Worm (Caenorhabditis elegans) whole organism, L1 larva: ENCODE results near the gene Y97E10AR.4.
A peak's percentile ranks its signal among the peaks of the same experiment; 100 is the strongest.

Source experiments
- C16A3.4 ChIP-seq: fragments of 150-350 bp; optimal IDR thresholded peaks from 2 replicates; lab custom pipeline; 2014; ENCODE audit warnings: missing biosample characterization, missing genetic modification characterization
- F16B12.6 ChIP-seq: fragments of 150-350 bp; optimal IDR thresholded peaks from 2 replicates; lab custom pipeline; 2014; ENCODE audit warnings: missing biosample characterization, missing genetic modification characterization
- Y116A8C.19 ChIP-seq: sonication (generic microtip); optimal IDR thresholded peaks from 2 replicates; lab custom pipeline; 2016; ENCODE audit warnings: missing compliant biosample characterization, missing genetic modification characterization, borderline replicate concordance
- aha-1 ChIP-seq: fragments of 150-350 bp; optimal IDR thresholded peaks from 2 replicates; lab custom pipeline; 2014; ENCODE audit warnings: missing biosample characterization, missing genetic modification characterization
- ama-1 ChIP-seq: fragments of 150-350 bp; optimal IDR thresholded peaks from 2 replicates; lab custom pipeline; 2014
- blmp-1 ChIP-seq: fragments of 150-350 bp; optimal IDR thresholded peaks from 2 replicates; lab custom pipeline; 2014; ENCODE audit warnings: missing biosample characterization, missing genetic modification characterization
- ceh-63 ChIP-seq: fragments of 200-800 bp; sonication (Bioruptor generic); optimal IDR thresholded peaks from 2 replicates; lab custom pipeline; 2018; ENCODE audit warnings: mild to moderate bottlenecking, missing genetic modification characterization, missing compliant biosample characterization
- ceh-8 ChIP-seq: fragments of 200-800 bp; sonication (Bioruptor generic); optimal IDR thresholded peaks from 2 replicates; lab custom pipeline; 2018; ENCODE audit warnings: mild to moderate bottlenecking, missing genetic modification characterization, moderate library complexity, missing compliant biosample characterization
- ceh-82 ChIP-seq, 3 experiments: fragments of 150-350 bp in 1 of 3; sonication (generic microtip) in 2 of 3; optimal IDR thresholded peaks; 2 replicates each; lab custom pipeline; 2014 to 2017; ENCODE audit warnings: missing biosample characterization in 3 of 3, missing genetic modification characterization in 3 of 3
- ceh-90 ChIP-seq: sonication (generic microtip); optimal IDR thresholded peaks from 2 replicates; lab custom pipeline; 2016; ENCODE audit warnings: missing genetic modification characterization, missing compliant biosample characterization
- ces-1 ChIP-seq: fragments of 150-350 bp; optimal IDR thresholded peaks from 2 replicates; lab custom pipeline; 2014; ENCODE audit warnings: missing biosample characterization, missing genetic modification reagents, missing genetic modification characterization
- dpl-1 ChIP-seq, 3 experiments: fragments of 150-350 bp in 2 of 3; sonication (generic microtip) in 1 of 3; optimal IDR thresholded peaks; 2 replicates each; lab custom pipeline; 2014 to 2017; ENCODE audit warnings: missing biosample characterization in 3 of 3, missing genetic modification characterization in 3 of 3, missing genetic modification reagents in 3 of 3
- dsc-1 ChIP-seq: sonication (generic microtip); optimal IDR thresholded peaks from 2 replicates; lab custom pipeline; 2016; ENCODE audit warnings: mild to moderate bottlenecking, missing genetic modification characterization, missing compliant biosample characterization
- efl-1 ChIP-seq, 4 experiments: fragments of 150-350 bp; optimal IDR thresholded peaks in 3 of 4; peaks in 1 of 4; 1 replicate in 1 of 4; 2 replicates in 3 of 4; lab custom pipeline; 2014; ENCODE audit warnings: missing biosample characterization in 2 of 4, missing genetic modification characterization in 2 of 4, missing genetic modification reagents in 2 of 4
- egl-13 ChIP-seq: sonication (generic microtip); optimal IDR thresholded peaks from 2 replicates; lab custom pipeline; 2016; ENCODE audit warnings: missing genotype, missing genetic modification reagents, missing genetic modification characterization, missing compliant biosample characterization
- egl-27 ChIP-seq, 2 experiments: fragments of 150-350 bp in 1 of 2; sonication (generic microtip); optimal IDR thresholded peaks; 3 replicates each; lab custom pipeline; 2017 to 2018; ENCODE audit warnings: missing biosample characterization in 2 of 2, missing genetic modification characterization in 2 of 2, missing genetic modification reagents in 2 of 2
- elt-3 ChIP-seq, 6 experiments: fragments of 150-350 bp in 1 of 6; sonication (generic microtip); optimal IDR thresholded peaks; 2 replicates each; lab custom pipeline; 2017 to 2018; ENCODE audit warnings: missing biosample characterization in 6 of 6, missing genetic modification characterization in 6 of 6, inconsistent platforms in 1 of 6
- fkh-4 ChIP-seq: sonication (generic microtip); optimal IDR thresholded peaks from 2 replicates; lab custom pipeline; 2016; ENCODE audit warnings: missing compliant biosample characterization, missing genetic modification characterization, borderline replicate concordance
- fos-1 ChIP-seq: fragments of 150-350 bp; optimal IDR thresholded peaks from 2 replicates; lab custom pipeline; 2014; ENCODE audit warnings: missing biosample characterization, missing genetic modification characterization
- isw-1 ChIP-seq: fragments of 200-800 bp; sonication (Bioruptor generic); IDR thresholded peaks from 2 replicates; pipeline ENCODE4 v1.3.6; 2022; ENCODE audit warnings: missing genetic modification characterization, missing compliant biosample characterization
- lin-14 ChIP-seq: fragments of 200-800 bp; sonication (Bioruptor generic); optimal IDR thresholded peaks from 2 replicates; lab custom pipeline; 2018; ENCODE audit warnings: mild to moderate bottlenecking, missing genetic modification characterization, moderate library complexity, missing compliant biosample characterization
- lin-15B ChIP-seq: fragments of 150-350 bp; sonication (generic microtip); optimal IDR thresholded peaks from 3 replicates; lab custom pipeline; 2014; ENCODE audit warnings: missing biosample characterization, missing genetic modification characterization
- lin-35 ChIP-seq, 2 experiments: fragments of 150-350 bp; optimal IDR thresholded peaks; 2 replicates each; lab custom pipeline; 2014; ENCODE audit warnings: missing biosample characterization in 2 of 2, missing genetic modification characterization in 2 of 2, missing genetic modification reagents in 2 of 2
- lsy-2 ChIP-seq, 2 experiments: fragments of 150-350 bp; optimal IDR thresholded peaks; 2 replicates each; lab custom pipeline; 2014; ENCODE audit warnings: missing biosample characterization in 2 of 2, missing genetic modification characterization in 2 of 2
- mdl-1 ChIP-seq, 2 experiments: fragments of 150-350 bp; optimal IDR thresholded peaks; 2 replicates each; lab custom pipeline; 2014 to 2017; ENCODE audit warnings: missing biosample characterization in 2 of 2, missing genetic modification characterization in 2 of 2, inconsistent platforms in 1 of 2
- mep-1 ChIP-seq: fragments of 150-350 bp; optimal IDR thresholded peaks from 2 replicates; lab custom pipeline; 2014; ENCODE audit warnings: missing biosample characterization, missing genetic modification characterization
- nhr-12 ChIP-seq: sonication (generic microtip); optimal IDR thresholded peaks from 2 replicates; lab custom pipeline; 2017; ENCODE audit warnings: missing biosample characterization, missing genetic modification characterization
- nhr-20 ChIP-seq: sonication (generic microtip); optimal IDR thresholded peaks from 2 replicates; lab custom pipeline; 2016; ENCODE audit warnings: mild to moderate bottlenecking, missing genetic modification characterization, missing compliant biosample characterization
- nhr-47 ChIP-seq: sonication (generic microtip); optimal IDR thresholded peaks from 2 replicates; lab custom pipeline; 2016; ENCODE audit warnings: mild to moderate bottlenecking, missing genetic modification characterization, moderate library complexity, missing compliant biosample characterization
- nhr-71 ChIP-seq: sonication (generic microtip); optimal IDR thresholded peaks from 2 replicates; lab custom pipeline; 2016; ENCODE audit warnings: mild to moderate bottlenecking, missing genetic modification characterization, moderate library complexity, missing compliant biosample characterization
- nhr-84 ChIP-seq: sonication (generic microtip); optimal IDR thresholded peaks from 2 replicates; lab custom pipeline; 2017; ENCODE audit warnings: missing biosample characterization, missing genetic modification characterization
- nhr-85 ChIP-seq: sonication (generic microtip); peaks from one replicate; lab custom pipeline; 2016; ENCODE audit warnings: missing genetic modification characterization, inconsistent platforms, missing compliant biosample characterization
- rnt-1 ChIP-seq: sonication (generic microtip); optimal IDR thresholded peaks from 2 replicates; lab custom pipeline; 2016; ENCODE audit warnings: mild to moderate bottlenecking, missing genetic modification characterization, moderate library complexity, missing compliant biosample characterization
- snu-23 ChIP-seq: sonication (generic microtip); optimal IDR thresholded peaks from 2 replicates; lab custom pipeline; 2016; ENCODE audit warnings: missing genetic modification characterization, missing compliant biosample characterization
- tlp-1 ChIP-seq: fragments of 150-350 bp; optimal IDR thresholded peaks from 2 replicates; lab custom pipeline; 2014; ENCODE audit warnings: missing biosample characterization, missing genetic modification characterization
- unc-130 ChIP-seq: fragments of 150-350 bp; optimal IDR thresholded peaks from 2 replicates; lab custom pipeline; 2017; ENCODE audit warnings: missing biosample characterization, missing genetic modification characterization, inconsistent platforms
- unc-98 ChIP-seq: fragments of 200-800 bp; sonication (Bioruptor generic); IDR thresholded peaks from 2 replicates; pipeline ENCODE4 v1.3.6; 2022; ENCODE audit warnings: missing genetic modification characterization, missing compliant biosample characterization
- ztf-11 ChIP-seq, 2 experiments: sonication (generic microtip); optimal IDR thresholded peaks; 2 replicates each; lab custom pipeline; 2016 to 2017; ENCODE audit warnings: missing genetic modification characterization in 2 of 2, missing biosample characterization in 1 of 2, missing compliant biosample characterization in 1 of 2
- ztf-4 ChIP-seq: fragments of 150-350 bp; optimal IDR thresholded peaks from 2 replicates; lab custom pipeline; 2014; ENCODE audit warnings: missing biosample characterization, missing genetic modification characterization

Gene Y97E10AR.4

ce11 chrV:8025259-8025658 is 15.2 kb upstream of the Y97E10AR.4 start:
- TF ChIP-seq isw-1 (GFP tag; lab: Robert Waterston, UW) (no peak), elt-3 (tag; optimal IDR thresholded peaks at IDR 0.05; lab: Kevin White, UChicago) (no peak), ceh-82 (tag; optimal IDR thresholded peaks at IDR 0.05; lab: Kevin White, UChicago) (no peak), mep-1 (peak; percentile 23), snu-23 (GFP tag; lab: Kevin White, UChicago) (peak; percentile 38), lin-14 (GFP tag; lab: Kevin White, UChicago) (peak; percentile 57), fos-1 (tag; lab: Kevin White, UChicago) (no peak), efl-1 (optimal IDR thresholded peaks at IDR 0.05; lab: Kevin White, UChicago) (no peak), efl-1 (GFP tag; optimal IDR thresholded peaks at IDR 0.05 in 1 of 2; lab: Kevin White, UChicago) (peak in 1 of 2 experiments; percentile 43), nhr-20 (tag; lab: Kevin White, UChicago) (peak; percentile 52), nhr-71 (tag; lab: Kevin White, UChicago) (peak; percentile 49), nhr-85 (tag; lab: Kevin White, UChicago) (peak; percentile 90)

ce11 chrV:8024752-8025151 is 14.7 kb upstream of the Y97E10AR.4 start, which contains the start of gene F43H9.3:
TSS of gene F43H9.3 (minus strand) at chrV:8024940.
- no peak for TF ChIP-seq Y116A8C.19 (tag; lab: Kevin White, UChicago)
- TF ChIP-seq egl-27 (tag; optimal IDR thresholded peaks at IDR 0.05; lab: Kevin White, UChicago): no peak
- TF ChIP-seq C16A3.4 (tag; lab: Kevin White, UChicago): peak; percentile 55
- TF ChIP-seq ama-1 (lab: Kevin White, UChicago): no peak
- TF ChIP-seq ztf-11 (tag; optimal IDR thresholded peaks at IDR 0.05; lab: Kevin White, UChicago): no peak
- no peak for TF ChIP-seq ztf-4
- TF ChIP-seq lin-35 (GFP tag; optimal IDR thresholded peaks at IDR 0.05; lab: Kevin White, UChicago): peak; percentile 29 to 58
- no peak for TF ChIP-seq nhr-20 (tag; lab: Kevin White, UChicago)
- TF ChIP-seq unc-130: peak; percentile 28
- TF ChIP-seq blmp-1 (tag; lab: Kevin White, UChicago): no peak
- TF ChIP-seq egl-13 (tag; lab: Kevin White, UChicago): no peak
- peak in 2 of 3 experiments; percentile 47 to 60 for TF ChIP-seq dpl-1 (GFP tag; optimal IDR thresholded peaks at IDR 0.05; lab: Kevin White, UChicago)
- no peak for TF ChIP-seq nhr-84 (tag; lab: Kevin White, UChicago)
- TF ChIP-seq F16B12.6 (tag; lab: Kevin White, UChicago): peak; percentile 80
- no peak for TF ChIP-seq nhr-12 (tag; lab: Kevin White, UChicago)
- peak; percentile 28 to 95 for TF ChIP-seq lsy-2 (tag; optimal IDR thresholded peaks at IDR 0.05; lab: Kevin White, UChicago)
- TF ChIP-seq aha-1 (tag; lab: Kevin White, UChicago): no peak
- no peak for TF ChIP-seq ces-1
- TF ChIP-seq rnt-1: no peak
- no peak for TF ChIP-seq unc-98
- TF ChIP-seq elt-3 (tag; optimal IDR thresholded peaks at IDR 0.05; lab: Kevin White, UChicago): no peak
- TF ChIP-seq lin-15B (tag; lab: Kevin White, UChicago): no peak
- TF ChIP-seq mdl-1 (tag; optimal IDR thresholded peaks at IDR 0.05; lab: Kevin White, UChicago): peak in 1 of 2 experiments; percentile 17
- TF ChIP-seq fkh-4 (tag; lab: Kevin White, UChicago): no peak
- TF ChIP-seq ceh-63 (GFP tag; lab: Kevin White, UChicago): no peak
- peak; percentile 62 to 70 for TF ChIP-seq efl-1 (optimal IDR thresholded peaks at IDR 0.05; lab: Kevin White, UChicago)
- peak; percentile 61 to 79 for TF ChIP-seq efl-1 (GFP tag; optimal IDR thresholded peaks at IDR 0.05 in 1 of 2; lab: Kevin White, UChicago)
- no peak for TF ChIP-seq fos-1 (tag; lab: Kevin White, UChicago)
- TF ChIP-seq ceh-90 (tag; lab: Kevin White, UChicago): no peak
- no peak for TF ChIP-seq nhr-47 (tag; lab: Kevin White, UChicago)
- TF ChIP-seq dsc-1 (tag; lab: Kevin White, UChicago): no peak
- TF ChIP-seq snu-23 (GFP tag; lab: Kevin White, UChicago): peak; percentile 19
- TF ChIP-seq ceh-82 (tag; optimal IDR thresholded peaks at IDR 0.05; lab: Kevin White, UChicago): no peak
- no peak for TF ChIP-seq ceh-8 (GFP tag; lab: Kevin White, UChicago)
- no peak for TF ChIP-seq tlp-1
